Fruit fly (Drosophila melanogaster) whole organism, embryonic: ENCODE data around the gene CG43060.

Source experiments
- C15 ChIP-seq: fragments of 200-800 bp; sonication (Bioruptor generic); IDR thresholded peaks from 3 replicates; pipeline ENCODE4 v1.3.6; 2022; ENCODE audit warnings: missing biosample characterization, missing genetic modification characterization
- CG10565 ChIP-seq: fragments of 200-800 bp; sonication (Bioruptor generic); optimal IDR thresholded peaks from 3 replicates; lab custom pipeline; 2016; ENCODE audit warnings: missing biosample characterization, mild to moderate bottlenecking, missing genetic modification characterization
- CG11093 ChIP-seq: fragments of 200-800 bp; sonication (Bioruptor generic); IDR thresholded peaks from 3 replicates; pipeline ENCODE4 v1.3.6; 2022; ENCODE audit warnings: missing biosample characterization, missing genetic modification characterization
- CG11560 ChIP-seq: fragments of 200-800 bp; sonication (Bioruptor generic); IDR thresholded peaks from 3 replicates; pipeline ENCODE4 v1.3.6; 2022; ENCODE audit warnings: missing biosample characterization, missing genetic modification characterization
- CG12659 ChIP-seq: fragments of 200-800 bp; sonication (Bioruptor generic); optimal IDR thresholded peaks from 3 replicates; lab custom pipeline; 2017; ENCODE audit warnings: mild to moderate bottlenecking, missing biosample characterization, missing genetic modification reagents, missing genetic modification characterization
- CG12769 ChIP-seq: fragments of 200-800 bp; sonication (Bioruptor generic); optimal IDR thresholded peaks from 2 replicates; lab custom pipeline; 2019; ENCODE audit warnings: missing biosample characterization, mild to moderate bottlenecking, missing genetic modification characterization, moderate library complexity
- CG13424 ChIP-seq: fragments of 200-800 bp; sonication (Bioruptor generic); optimal IDR thresholded peaks from 2 replicates; lab custom pipeline; 2019; ENCODE audit warnings: missing biosample characterization, mild to moderate bottlenecking, missing genetic modification characterization, moderate library complexity
- CG1602 ChIP-seq: fragments of 200-800 bp; sonication (Bioruptor generic); optimal IDR thresholded peaks from 3 replicates; lab custom pipeline; 2016; ENCODE audit warnings: missing biosample characterization, missing genetic modification characterization
- CG1603 ChIP-seq: fragments of 200-800 bp; sonication (Bioruptor generic); optimal IDR thresholded peaks from 2 replicates; lab custom pipeline; 2019; ENCODE audit warnings: missing biosample characterization, mild to moderate bottlenecking, missing genetic modification characterization, moderate library complexity
- CG16813 ChIP-seq: fragments of 200-800 bp; sonication (Bioruptor generic); IDR thresholded peaks from 3 replicates; pipeline ENCODE4 v1.3.6; 2022; ENCODE audit warnings: missing biosample characterization, missing genetic modification characterization; ENCODE audit not compliant: partially characterized antibody
- CG16863 ChIP-seq: fragments of 200-800 bp; sonication (Bioruptor generic); optimal IDR thresholded peaks from 3 replicates; lab custom pipeline; 2016; ENCODE audit warnings: missing biosample characterization, missing genetic modification characterization
- CG17186 ChIP-seq: fragments of 200-800 bp; sonication (Bioruptor generic); optimal IDR thresholded peaks from 3 replicates; lab custom pipeline; 2017; ENCODE audit warnings: missing biosample characterization, missing genetic modification reagents, missing genetic modification characterization
- CG17359 ChIP-seq: fragments of 200-800 bp; sonication (Bioruptor generic); optimal IDR thresholded peaks from 3 replicates; lab custom pipeline; 2018; ENCODE audit warnings: missing biosample characterization, mild to moderate bottlenecking, missing genetic modification characterization, moderate library complexity
- CG17568 ChIP-seq: fragments of 200-800 bp; sonication (Bioruptor generic); optimal IDR thresholded peaks from 2 replicates; lab custom pipeline; 2018; ENCODE audit warnings: missing biosample characterization, mild to moderate bottlenecking, missing genetic modification characterization, moderate library complexity
- CG3838 ChIP-seq: fragments of 200-800 bp; sonication (Bioruptor generic); optimal IDR thresholded peaks from 3 replicates; lab custom pipeline; 2016; ENCODE audit warnings: missing biosample characterization, missing genetic modification characterization
- CG4617 ChIP-seq: fragments of 200-800 bp; sonication (Bioruptor generic); optimal IDR thresholded peaks from 3 replicates; lab custom pipeline; 2016; ENCODE audit warnings: missing biosample characterization, missing genetic modification characterization, borderline replicate concordance
- CG5953 ChIP-seq: fragments of 200-800 bp; sonication (Bioruptor generic); IDR thresholded peaks from 2 replicates; pipeline ENCODE4 v1.3.6; 2022; ENCODE audit warnings: missing biosample characterization, missing genetic modification characterization
- CG6683 ChIP-seq: fragments of 200-800 bp; sonication (Bioruptor generic); optimal IDR thresholded peaks from 2 replicates; lab custom pipeline; 2017; ENCODE audit warnings: missing biosample characterization, mild to moderate bottlenecking, missing genetic modification characterization, missing genetic modification reagents
- CG9437 ChIP-seq: fragments of 200-800 bp; sonication (Bioruptor generic); optimal IDR thresholded peaks from 2 replicates; lab custom pipeline; 2018; ENCODE audit warnings: missing biosample characterization, mild to moderate bottlenecking, missing genetic modification characterization
- Deaf1 ChIP-seq: fragments of 200-800 bp; optimal IDR thresholded peaks from 3 replicates; lab custom pipeline; 2019; ENCODE audit warnings: missing biosample characterization, mild to moderate bottlenecking, missing genetic modification characterization, moderate library complexity
- H15 ChIP-seq: fragments of 200-800 bp; sonication (Bioruptor generic); IDR thresholded peaks from 3 replicates; pipeline ENCODE4 v1.3.6; 2022; ENCODE audit warnings: missing biosample characterization, missing genetic modification characterization
- HmgZ ChIP-seq: fragments of 200-800 bp; sonication (Bioruptor generic); optimal IDR thresholded peaks from 2 replicates; lab custom pipeline; 2018; ENCODE audit warnings: missing biosample characterization, mild to moderate bottlenecking, missing genetic modification characterization
- Hmr ChIP-seq: fragments of 200-800 bp; sonication (Bioruptor generic); optimal IDR thresholded peaks from 3 replicates; lab custom pipeline; 2017; ENCODE audit warnings: mild to moderate bottlenecking, missing biosample characterization, missing genetic modification reagents, missing genetic modification characterization
- Hmx ChIP-seq: fragments of 200-800 bp; sonication (Bioruptor generic); optimal IDR thresholded peaks from 2 replicates; lab custom pipeline; 2016; ENCODE audit warnings: missing biosample characterization, missing genetic modification characterization
- Lim3 ChIP-seq: fragments of 200-800 bp; sonication (Bioruptor generic); IDR thresholded peaks from 2 replicates; pipeline ENCODE4 v1.3.6; 2022; ENCODE audit warnings: missing biosample characterization, missing genetic modification characterization
- Lpt ChIP-seq: fragments of >200 bp; optimal IDR thresholded peaks from 2 replicates; lab custom pipeline; 2018; ENCODE audit warnings: missing biosample characterization, missing genetic modification characterization
- NK7.1 ChIP-seq: fragments of 200-800 bp; sonication (Bioruptor generic); optimal IDR thresholded peaks from 3 replicates; lab custom pipeline; 2016; ENCODE audit warnings: missing biosample characterization, missing genetic modification characterization
- Ssrp ChIP-seq: fragments of 200-800 bp; sonication (Bioruptor generic); optimal IDR thresholded peaks from 2 replicates; lab custom pipeline; 2018; ENCODE audit warnings: missing biosample characterization, mild to moderate bottlenecking, missing genetic modification characterization, moderate library complexity
- Tbp ChIP-seq: fragments of >200 bp; optimal IDR thresholded peaks from 2 replicates; lab custom pipeline; 2018; ENCODE audit warnings: missing biosample characterization, missing genetic modification characterization
- Usf ChIP-seq: fragments of 200-800 bp; sonication (Bioruptor generic); optimal IDR thresholded peaks from 2 replicates; lab custom pipeline; 2017; ENCODE audit warnings: missing genotype, missing biosample characterization, missing genetic modification characterization
- croc ChIP-seq: fragments of 200-800 bp; sonication (Bioruptor generic); conservative IDR thresholded peaks from 3 replicates; pipeline ENCODE4 v1.3.6; 2022; ENCODE audit warnings: missing biosample characterization, missing genetic modification characterization
- dan ChIP-seq: fragments of 200-800 bp; sonication (Bioruptor generic); IDR thresholded peaks from 2 replicates; pipeline ENCODE4 v1.3.6; 2022; ENCODE audit warnings: missing biosample characterization, missing genetic modification characterization
- en ChIP-seq: fragments of 200-800 bp; sonication (Bioruptor generic); optimal IDR thresholded peaks from 2 replicates; lab custom pipeline; 2016; ENCODE audit warnings: missing biosample characterization, missing genetic modification characterization
- esg ChIP-seq: fragments of 200-800 bp; sonication (Bioruptor generic); conservative IDR thresholded peaks from 2 replicates; pipeline ENCODE4 v1.3.6; 2022; ENCODE audit warnings: missing biosample characterization, missing genetic modification characterization
- fd96Cb ChIP-seq: fragments of 200-800 bp; sonication (Bioruptor generic); optimal IDR thresholded peaks from 2 replicates; lab custom pipeline; 2018; ENCODE audit warnings: missing biosample characterization, mild to moderate bottlenecking, missing genetic modification characterization, moderate library complexity
- gce ChIP-seq: fragments of 200-800 bp; sonication (Bioruptor generic); IDR thresholded peaks from 3 replicates; pipeline ENCODE4 v1.3.6; 2022; ENCODE audit warnings: missing biosample characterization, missing genetic modification characterization
- jigr1 ChIP-seq: fragments of 200-800 bp; sonication (Bioruptor generic); IDR thresholded peaks from 3 replicates; pipeline ENCODE4 v1.3.6; 2022; ENCODE audit warnings: missing biosample characterization, missing genetic modification characterization
- knrl ChIP-seq: fragments of 200-800 bp; sonication (Bioruptor generic); IDR thresholded peaks from 3 replicates; pipeline ENCODE4 v1.3.6; 2022; ENCODE audit warnings: missing biosample characterization, missing genetic modification characterization; ENCODE audit not compliant: partially characterized antibody
- luna ChIP-seq: fragments of 200-800 bp; sonication (Bioruptor generic); optimal IDR thresholded peaks from 2 replicates; lab custom pipeline; 2016; ENCODE audit warnings: missing biosample characterization, missing genetic modification characterization
- mirr ChIP-seq: fragments of 200-800 bp; sonication (Bioruptor generic); optimal IDR thresholded peaks from 3 replicates; lab custom pipeline; 2018; ENCODE audit warnings: missing biosample characterization, mild to moderate bottlenecking, missing genetic modification characterization
- nmo ChIP-seq: fragments of 200-800 bp; sonication (Bioruptor generic); optimal IDR thresholded peaks from 2 replicates; lab custom pipeline; 2018; ENCODE audit warnings: missing biosample characterization, mild to moderate bottlenecking, missing genetic modification characterization, moderate library complexity
- oc ChIP-seq: fragments of 200-800 bp; sonication (Bioruptor generic); optimal IDR thresholded peaks from 2 replicates; lab custom pipeline; 2018; ENCODE audit warnings: missing biosample characterization, mild to moderate bottlenecking, missing genetic modification characterization, moderate library complexity
- peb ChIP-seq: fragments of 200-800 bp; sonication (Bioruptor generic); IDR thresholded peaks from 2 replicates; pipeline ENCODE4 v1.3.6; 2022; ENCODE audit warnings: missing biosample characterization, missing genetic modification characterization
- pita ChIP-seq: fragments of 200-800 bp; sonication (Bioruptor generic); optimal IDR thresholded peaks from 2 replicates; lab custom pipeline; 2017; ENCODE audit warnings: missing biosample characterization, mild to moderate bottlenecking, missing genetic modification characterization
- sim ChIP-seq: fragments of 200-800 bp; sonication (Bioruptor generic); IDR thresholded peaks from 2 replicates; pipeline ENCODE4 v1.3.6; 2022; ENCODE audit warnings: missing biosample characterization, missing genetic modification characterization
- slbo ChIP-seq: fragments of 200-800 bp; sonication (Bioruptor generic); IDR thresholded peaks from 2 replicates; pipeline ENCODE4 v1.3.6; 2022; ENCODE audit warnings: missing biosample characterization, missing genetic modification characterization
- slou ChIP-seq: fragments of 200-800 bp; sonication (Bioruptor generic); optimal IDR thresholded peaks from 3 replicates; lab custom pipeline; 2016; ENCODE audit warnings: missing biosample characterization, missing genetic modification characterization
- sna ChIP-seq: fragments of 200-800 bp; sonication (Bioruptor generic); IDR thresholded peaks from 2 replicates; pipeline ENCODE4 v1.3.6; 2022; ENCODE audit warnings: missing biosample characterization, missing genetic modification characterization; ENCODE audit not compliant: partially characterized antibody
- tin ChIP-seq: fragments of 200-800 bp; sonication (Bioruptor generic); optimal IDR thresholded peaks from 3 replicates; lab custom pipeline; 2016; ENCODE audit warnings: missing biosample characterization, missing genetic modification characterization
- tna ChIP-seq: fragments of 200-800 bp; sonication (Bioruptor generic); IDR thresholded peaks from 2 replicates; pipeline ENCODE4 v1.3.6; 2022; ENCODE audit warnings: missing biosample characterization, missing genetic modification characterization; ENCODE audit not compliant: partially characterized antibody

Gene CG43060

dm6 chr3R:8001074-8001669 lies 39.9 kb upstream of the CG43060 start, which contains the start of the genes Kmn2 and CG2698 (continued):
- TF ChIP-seq tna (GFP tag; lab: Robert Waterston, UW) (no peak; the same call in 1 of the 2 replicates), CG12769 (tag; lab: Kevin White, UChicago) (peak; percentile 74), dan (GFP tag; lab: Robert Waterston, UW) (peak; percentile 93), Lpt (GFP tag; lab: Kevin White, UChicago) (no peak), pita (no peak), H15 (peak; percentile 97), CG12659 (peak; percentile 97), luna (GFP tag; lab: Kevin White, UChicago) (no peak), CG16813 (GFP tag; lab: Robert Waterston, UW) (peak; percentile 40; the same call in 2 of the 3 replicates), NK7.1 (GFP tag; lab: Kevin White, UChicago) (peak; percentile 61), CG17186 (GFP tag; lab: Kevin White, UChicago) (peak; percentile 48), Lim3 (peak; percentile 96), slou (GFP tag; lab: Kevin White, UChicago) (peak; percentile 87), CG11560 (tag; lab: Robert Waterston, UW) (peak; percentile 92), CG4617 (GFP tag; lab: Kevin White, UChicago) (peak; percentile 89), en (GFP tag; lab: Kevin White, UChicago) (no peak), nmo (GFP tag; lab: Kevin White, UChicago) (peak; percentile 97), CG10565 (peak; percentile 77), CG16863 (GFP tag; lab: Kevin White, UChicago) (peak; percentile 83), CG6683 (GFP tag; lab: Kevin White, UChicago) (peak; percentile 87), peb (GFP tag; lab: Robert Waterston, UW) (peak; percentile 95), CG1602 (GFP tag; lab: Kevin White, UChicago) (peak; percentile 97), fd96Cb (tag; lab: Kevin White, UChicago) (peak; percentile 96), jigr1 (GFP tag; lab: Robert Waterston, UW) (peak; percentile 96), oc (tag; lab: Kevin White, UChicago) (peak; percentile 94), Usf (peak; percentile 91), Ssrp (tag; lab: Kevin White, UChicago) (peak; percentile 95), tin (GFP tag; lab: Kevin White, UChicago) (peak; percentile 96), HmgZ (tag; lab: Kevin White, UChicago) (peak; percentile 96), CG17568 (GFP tag; lab: Kevin White, UChicago) (peak; percentile 88), mirr (GFP tag; lab: Kevin White, UChicago) (peak; percentile 78), Deaf1 (tag; lab: Kevin White, UChicago) (peak; percentile 73), knrl (peak; percentile 55; the same call in 2 of the 3 replicates), esg (GFP tag; lab: Robert Waterston, UW) (peak; percentile 98), C15 (GFP tag; lab: Robert Waterston, UW) (peak; percentile 96), slbo (peak; percentile 99), CG3838 (GFP tag; lab: Kevin White, UChicago) (peak; percentile 65), CG13424 (peak; percentile 95), Hmx (GFP tag; lab: Kevin White, UChicago) (peak; percentile 68), Hmr (GFP tag; lab: Kevin White, UChicago) (peak; percentile 96), sna (GFP tag; lab: Robert Waterston, UW) (peak; percentile 43; the same call in 1 of the 2 replicates), CG5953 (GFP tag; lab: Robert Waterston, UW) (peak; percentile 96), Tbp (GFP tag; lab: Kevin White, UChicago) (no peak), croc (peak; percentile 97), sim (GFP tag; lab: Robert Waterston, UW) (peak; percentile 96), CG1603 (peak; percentile 57), gce (GFP tag; lab: Robert Waterston, UW) (peak; percentile 94), CG11093 (peak; percentile 98), CG17359 (peak; percentile 96), CG9437 (peak; percentile 96)
